Fruit fly (Drosophila melanogaster) whole organism, adult: ENCODE data around the gene CG7772.

Experiments used
- CG1620 ChIP-seq: fragments of 200-800 bp; sonication (Bioruptor generic); optimal IDR thresholded peaks from 2 replicates; lab custom pipeline; 2016; ENCODE audit warnings: missing biosample characterization, missing genetic modification characterization
- bab1 ChIP-seq: fragments of 200-800 bp; sonication (Bioruptor generic); optimal IDR thresholded peaks from 3 replicates; lab custom pipeline; 2019; ENCODE audit warnings: missing biosample characterization, mild to moderate bottlenecking, missing genetic modification characterization, moderate library complexity
- toe ChIP-seq: fragments of 200-800 bp; sonication (Bioruptor generic); optimal IDR thresholded peaks from 2 replicates; lab custom pipeline; 2016; ENCODE audit warnings: missing biosample characterization, missing genetic modification characterization

- no peak for TF ChIP-seq bab1 (GFP tag; lab: Kevin White, UChicago)
- TF ChIP-seq toe (GFP tag; lab: Kevin White, UChicago) = no peak
- no peak for TF ChIP-seq CG1620
These were observed 5.5 kb upstream of the CG7772 start for dm6 chrX:17912514-17912913.
